Fruit fly (Drosophila melanogaster) whole organism, adult: ENCODE data around the gene CG7044.

Experiments
- CG11617 ChIP-seq: fragments of 200-800 bp; sonication (Bioruptor generic); optimal IDR thresholded peaks from 2 replicates; lab custom pipeline; 2017; ENCODE audit warnings: mild to moderate bottlenecking, missing biosample characterization, missing genetic modification reagents, missing genetic modification characterization
- CG12768 ChIP-seq: fragments of 200-800 bp; sonication (Bioruptor generic); optimal IDR thresholded peaks from 2 replicates; lab custom pipeline; 2017; ENCODE audit warnings: missing biosample characterization, missing genetic modification characterization, mild to moderate bottlenecking, moderate library complexity, missing genetic modification reagents
- CG14711 ChIP-seq: fragments of 200-800 bp; sonication (Bioruptor generic); optimal IDR thresholded peaks from 2 replicates; lab custom pipeline; 2018; ENCODE audit warnings: missing biosample characterization, mild to moderate bottlenecking, missing genetic modification characterization, moderate library complexity
- CG1620 ChIP-seq: fragments of 200-800 bp; sonication (Bioruptor generic); optimal IDR thresholded peaks from 2 replicates; lab custom pipeline; 2016; ENCODE audit warnings: missing biosample characterization, missing genetic modification characterization
- CG33017 ChIP-seq: fragments of 200-800 bp; sonication (Bioruptor generic); optimal IDR thresholded peaks from 2 replicates; lab custom pipeline; 2018; ENCODE audit warnings: missing biosample characterization, mild to moderate bottlenecking, missing genetic modification characterization, moderate library complexity
- CG5204 ChIP-seq: fragments of 200-800 bp; sonication (Bioruptor generic); optimal IDR thresholded peaks from 2 replicates; lab custom pipeline; 2016; ENCODE audit warnings: missing biosample characterization, missing genetic modification characterization
- CG7045 ChIP-seq: fragments of 200-800 bp; sonication (Bioruptor generic); optimal IDR thresholded peaks from 2 replicates; lab custom pipeline; 2017; ENCODE audit warnings: missing biosample characterization, mild to moderate bottlenecking, missing genetic modification characterization
- CG7101 ChIP-seq: fragments of 200-800 bp; sonication (Bioruptor generic); optimal IDR thresholded peaks from 2 replicates; lab custom pipeline; 2018; ENCODE audit warnings: missing biosample characterization, mild to moderate bottlenecking, missing genetic modification characterization, moderate library complexity
- Clk ChIP-seq: fragments of 200-800 bp; sonication (Bioruptor generic); optimal IDR thresholded peaks from 2 replicates; lab custom pipeline; 2017; ENCODE audit warnings: missing biosample characterization, missing genetic modification characterization
- Crg-1 ChIP-seq: fragments of 200-800 bp; sonication (Bioruptor generic); optimal IDR thresholded peaks from 2 replicates; lab custom pipeline; 2016; ENCODE audit warnings: missing biosample characterization, missing genetic modification characterization
- Hr96 ChIP-seq: fragments of 200-800 bp; sonication (Bioruptor generic); optimal IDR thresholded peaks from 2 replicates; lab custom pipeline; 2016; ENCODE audit warnings: missing biosample characterization, missing genetic modification characterization
- Mnt ChIP-seq: fragments of 200-800 bp; sonication (Bioruptor generic); optimal IDR thresholded peaks from 2 replicates; lab custom pipeline; 2016; ENCODE audit warnings: missing biosample characterization, mild to moderate bottlenecking, missing genetic modification characterization
- bab1 ChIP-seq: fragments of 200-800 bp; sonication (Bioruptor generic); optimal IDR thresholded peaks from 3 replicates; lab custom pipeline; 2019; ENCODE audit warnings: missing biosample characterization, mild to moderate bottlenecking, missing genetic modification characterization, moderate library complexity
- cic ChIP-seq: fragments of 200-800 bp; sonication (Bioruptor generic); optimal IDR thresholded peaks from 2 replicates; lab custom pipeline; 2017; ENCODE audit warnings: missing biosample characterization, mild to moderate bottlenecking, missing genetic modification characterization, moderate library complexity
- cnc ChIP-seq, 2 experiments: fragments of >200 bp; optimal IDR thresholded peaks; 2 replicates each; lab custom pipeline; 2017
- kay ChIP-seq: fragments of 200-800 bp; sonication (Bioruptor generic); peaks from one replicate; lab custom pipeline; 2016; ENCODE audit warnings: missing biosample characterization, missing genetic modification characterization, borderline replicate concordance
- ovo ChIP-seq: fragments of 200-800 bp; sonication (Bioruptor generic); optimal IDR thresholded peaks from 2 replicates; lab custom pipeline; 2016; ENCODE audit warnings: missing biosample characterization, missing genetic modification characterization
- pad ChIP-seq: fragments of 200-800 bp; sonication (Bioruptor generic); optimal IDR thresholded peaks from 3 replicates; lab custom pipeline; 2017; ENCODE audit warnings: missing biosample characterization, missing genetic modification characterization, mild to moderate bottlenecking, moderate library complexity, missing genetic modification reagents
- tj ChIP-seq: fragments of 200-800 bp; sonication (Bioruptor generic); optimal IDR thresholded peaks from 3 replicates; lab custom pipeline; 2017; ENCODE audit warnings: missing biosample characterization, mild to moderate bottlenecking, missing genetic modification characterization, moderate library complexity
- toe ChIP-seq: fragments of 200-800 bp; sonication (Bioruptor generic); optimal IDR thresholded peaks from 2 replicates; lab custom pipeline; 2016; ENCODE audit warnings: missing biosample characterization, missing genetic modification characterization

The CG7044 gene

DNA sequence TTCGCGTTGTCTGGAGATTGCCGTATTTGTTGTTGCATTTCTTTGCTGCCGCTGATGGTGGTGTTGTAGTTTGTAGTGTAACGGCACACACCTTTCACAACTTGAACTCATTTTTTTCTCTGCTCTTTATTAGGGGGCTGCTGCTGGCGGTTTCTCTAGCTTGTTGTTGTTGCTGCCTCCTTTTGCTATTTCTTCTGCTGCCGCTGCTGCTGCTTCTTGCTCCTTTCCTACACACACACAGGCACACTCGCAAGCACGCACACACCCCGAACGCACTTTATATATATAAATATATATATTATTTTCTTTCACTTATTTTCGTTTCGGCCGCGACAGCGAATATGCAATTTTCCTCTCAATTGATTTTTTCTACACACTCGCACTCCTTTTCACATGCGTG, 4.4 kb downstream of the CG7044 start:
- TF ChIP-seq CG12768 (no peak), CG7045 (GFP tag; lab: Kevin White, UChicago) (no peak), cnc (optimal IDR thresholded peaks at IDR 0.05; lab: Kevin White, UChicago) (no peak), CG14711 (tag; lab: Kevin White, UChicago) (no peak), Mnt (GFP tag; lab: Kevin White, UChicago) (no peak), CG11617 (no peak), tj (GFP tag; lab: Kevin White, UChicago) (no peak), CG7101 (tag; lab: Kevin White, UChicago) (no peak), kay (GFP tag; lab: Kevin White, UChicago) (no peak), Crg-1 (GFP tag; lab: Kevin White, UChicago) (no peak), ovo (no peak), CG33017 (no peak), CG1620 (no peak), bab1 (GFP tag; lab: Kevin White, UChicago) (no peak), Hr96 (GFP tag; lab: Kevin White, UChicago) (no peak), pad (no peak), cic (GFP tag; lab: Kevin White, UChicago) (no peak), toe (GFP tag; lab: Kevin White, UChicago) (no peak), CG5204 (GFP tag; lab: Kevin White, UChicago) (no peak)

dm6 chr3R:21096532-21097143, 4.9 kb downstream of the CG7044 start:
- TF ChIP-seq CG5204 (GFP tag; lab: Kevin White, UChicago) (no peak), CG7101 (tag; lab: Kevin White, UChicago) (no peak), pad (no peak), cic (GFP tag; lab: Kevin White, UChicago) (no peak), tj (GFP tag; lab: Kevin White, UChicago) (no peak), toe (GFP tag; lab: Kevin White, UChicago) (no peak), bab1 (GFP tag; lab: Kevin White, UChicago) (no peak), CG11617 (no peak), Mnt (GFP tag; lab: Kevin White, UChicago) (no peak), cnc (optimal IDR thresholded peaks at IDR 0.05; lab: Kevin White, UChicago) (no peak), Crg-1 (GFP tag; lab: Kevin White, UChicago) (no peak), Clk (GFP tag; lab: Kevin White, UChicago) (no peak), CG33017 (no peak), CG14711 (tag; lab: Kevin White, UChicago) (no peak), Hr96 (GFP tag; lab: Kevin White, UChicago) (no peak)

DNA sequence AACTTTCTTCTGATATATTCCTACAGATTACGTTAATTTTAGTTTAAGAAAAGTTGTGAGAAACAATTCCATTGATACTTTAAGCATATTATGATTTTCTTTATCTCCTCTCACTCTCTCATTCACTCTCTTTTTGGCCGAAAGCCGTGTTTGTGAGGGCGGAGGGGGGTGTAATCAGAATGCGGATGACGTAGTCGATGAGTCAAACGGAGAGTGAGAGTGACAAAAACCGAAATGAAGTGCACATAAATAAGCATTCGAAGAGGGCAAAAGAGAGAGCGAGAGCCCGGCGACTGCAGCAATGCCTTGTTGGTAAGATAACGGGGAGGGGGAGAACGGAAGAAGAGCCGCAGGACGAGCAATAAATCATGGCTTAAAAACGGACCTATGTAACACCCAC, 7.2 kb downstream of the CG7044 start:
- TF ChIP-seq bab1 (GFP tag; lab: Kevin White, UChicago) (no peak), CG33017 (no peak), Mnt (GFP tag; lab: Kevin White, UChicago) (no peak), CG7101 (tag; lab: Kevin White, UChicago) (no peak), CG5204 (GFP tag; lab: Kevin White, UChicago) (no peak), Crg-1 (GFP tag; lab: Kevin White, UChicago) (no peak), kay (GFP tag; lab: Kevin White, UChicago) (no peak), CG7045 (GFP tag; lab: Kevin White, UChicago) (no peak), pad (no peak), ovo (no peak), tj (GFP tag; lab: Kevin White, UChicago) (no peak), cic (GFP tag; lab: Kevin White, UChicago) (no peak)

DNA sequence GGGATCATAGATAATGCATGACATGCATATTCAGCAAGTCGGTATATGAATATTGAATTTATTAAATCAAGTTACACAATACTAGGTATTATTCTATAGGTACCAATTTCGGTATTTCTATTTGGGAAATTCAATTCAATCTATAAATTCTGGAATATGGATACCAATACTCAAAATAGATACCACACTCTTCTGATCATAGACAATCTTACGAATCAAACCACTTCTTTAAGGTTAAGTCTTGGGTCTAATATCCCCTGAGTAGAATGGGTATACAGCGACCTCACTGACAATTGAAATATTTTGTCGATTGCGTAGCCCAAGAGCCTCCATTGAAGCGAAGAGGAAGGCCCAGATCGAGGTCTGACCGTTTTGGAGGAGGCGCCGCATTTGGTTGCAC, 8.7 kb downstream of the CG7044 start:
- TF ChIP-seq CG5204 (GFP tag; lab: Kevin White, UChicago) (no peak), cnc (optimal IDR thresholded peaks at IDR 0.05; lab: Kevin White, UChicago) (no peak), toe (GFP tag; lab: Kevin White, UChicago) (no peak), CG7045 (GFP tag; lab: Kevin White, UChicago) (no peak), Crg-1 (GFP tag; lab: Kevin White, UChicago) (no peak), Mnt (GFP tag; lab: Kevin White, UChicago) (no peak), Hr96 (GFP tag; lab: Kevin White, UChicago) (no peak), CG7101 (tag; lab: Kevin White, UChicago) (no peak), CG11617 (no peak), CG12768 (no peak), CG1620 (no peak), bab1 (GFP tag; lab: Kevin White, UChicago) (no peak), ovo (no peak), tj (GFP tag; lab: Kevin White, UChicago) (no peak), pad (no peak), CG33017 (no peak)

DNA sequence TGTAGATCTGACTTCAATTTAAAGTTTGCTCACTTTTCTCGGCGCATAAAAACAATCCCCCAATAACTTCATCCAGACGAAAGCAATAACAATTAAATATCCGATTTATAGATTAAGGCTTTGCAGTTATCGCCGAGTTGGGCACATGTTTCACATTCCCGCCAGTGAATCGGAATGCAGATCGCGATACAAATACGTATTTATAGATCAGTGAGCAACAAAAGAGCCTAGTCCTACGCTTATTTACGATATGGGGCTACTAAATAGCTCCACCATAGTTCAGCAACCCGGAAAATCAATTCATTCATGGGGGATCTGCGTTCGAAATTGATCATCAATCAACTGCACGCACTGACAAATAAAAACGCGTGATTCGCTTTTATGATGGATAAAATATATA, 9.5 kb downstream of the CG7044 start:
- TF ChIP-seq CG12768: no peak
- no peak for TF ChIP-seq CG7045 (GFP tag; lab: Kevin White, UChicago)
- TF ChIP-seq CG33017: no peak
- no peak for TF ChIP-seq Clk (GFP tag; lab: Kevin White, UChicago)
- TF ChIP-seq cnc (optimal IDR thresholded peaks at IDR 0.05; lab: Kevin White, UChicago): no peak
- no peak for TF ChIP-seq CG1620

- no peak for TF ChIP-seq CG7045 (GFP tag; lab: Kevin White, UChicago)
These were observed 10.0 kb downstream of the CG7044 start for dm6 chr3R:21091500-21091899.
